Fruit fly (Drosophila melanogaster) whole organism, prepupa: ENCODE data around the gene CG3368.
A peak's percentile ranks its signal among the peaks of the same experiment; 100 is the strongest.

Experiments
- Blimp-1 ChIP-seq: fragments of 200-800 bp; sonication (Bioruptor generic); optimal IDR thresholded peaks from 3 replicates; lab custom pipeline; 2017; ENCODE audit warnings: missing biosample characterization, missing genetic modification characterization, mild to moderate bottlenecking, moderate library complexity, missing genetic modification reagents
- CG10631 ChIP-seq: fragments of 200-800 bp; sonication (Bioruptor generic); optimal IDR thresholded peaks from 2 replicates; lab custom pipeline; 2016; ENCODE audit warnings: missing biosample characterization, missing genetic modification characterization
- CG10669 ChIP-seq: fragments of 200-800 bp; sonication (Bioruptor generic); optimal IDR thresholded peaks from 3 replicates; lab custom pipeline; 2018; ENCODE audit warnings: missing biosample characterization, mild to moderate bottlenecking, missing genetic modification characterization, moderate library complexity
- CG11294 ChIP-seq: fragments of 200-800 bp; sonication (Bioruptor generic); IDR thresholded peaks from 2 replicates; pipeline ENCODE4 v1.3.6; 2022; ENCODE audit warnings: missing biosample characterization, missing genetic modification characterization
- CG15336 ChIP-seq: fragments of 200-800 bp; sonication (Bioruptor generic); IDR thresholded peaks from 2 replicates; pipeline ENCODE4 v1.3.6; 2022; ENCODE audit warnings: missing biosample characterization, missing genetic modification characterization
- CG1621 ChIP-seq: fragments of 200-800 bp; sonication (Bioruptor generic); optimal IDR thresholded peaks from 3 replicates; lab custom pipeline; 2018; ENCODE audit warnings: missing biosample characterization, mild to moderate bottlenecking, missing genetic modification characterization
- CG16779 ChIP-seq: fragments of 200-800 bp; sonication (Bioruptor generic); optimal IDR thresholded peaks from 3 replicates; lab custom pipeline; 2017; ENCODE audit warnings: missing biosample characterization, mild to moderate bottlenecking, missing genetic modification characterization
- CG3032 ChIP-seq: fragments of 200-800 bp; optimal IDR thresholded peaks from 2 replicates; lab custom pipeline; 2019; ENCODE audit warnings: missing biosample characterization, mild to moderate bottlenecking, missing genetic modification characterization, moderate library complexity
- CG31627 ChIP-seq: fragments of 200-800 bp; sonication (Bioruptor generic); optimal IDR thresholded peaks from 3 replicates; lab custom pipeline; 2016; ENCODE audit warnings: missing biosample characterization, missing genetic modification characterization
- CG32006 ChIP-seq: fragments of 200-800 bp; sonication (Bioruptor generic); optimal IDR thresholded peaks from 3 replicates; lab custom pipeline; 2017; ENCODE audit warnings: missing biosample characterization, mild to moderate bottlenecking, missing genetic modification characterization
- CG34406 ChIP-seq: fragments of 200-800 bp; sonication (Bioruptor generic); optimal IDR thresholded peaks from 3 replicates; lab custom pipeline; 2016; ENCODE audit warnings: missing biosample characterization, missing genetic modification characterization
- CG4318 ChIP-seq: fragments of 200-800 bp; sonication (Bioruptor generic); optimal IDR thresholded peaks from 3 replicates; lab custom pipeline; 2017; ENCODE audit warnings: missing biosample characterization, mild to moderate bottlenecking, missing genetic modification characterization
- CG6163 ChIP-seq: fragments of 200-800 bp; sonication (Bioruptor generic); IDR thresholded peaks from 3 replicates; pipeline ENCODE4 v1.3.6; 2022; ENCODE audit warnings: missing biosample characterization, missing genetic modification characterization
- CG6792 ChIP-seq: fragments of 200-800 bp; sonication (Bioruptor generic); optimal IDR thresholded peaks from 3 replicates; lab custom pipeline; 2016; ENCODE audit warnings: missing biosample characterization, missing genetic modification characterization
- CG6808 ChIP-seq: fragments of 200-800 bp; sonication (Bioruptor generic); optimal IDR thresholded peaks from 3 replicates; lab custom pipeline; 2017; ENCODE audit warnings: missing biosample characterization, missing genetic modification characterization, mild to moderate bottlenecking, moderate library complexity, missing genetic modification reagents
- CG8319 ChIP-seq: fragments of 200-800 bp; sonication (Bioruptor generic); optimal IDR thresholded peaks from 3 replicates; lab custom pipeline; 2016; ENCODE audit warnings: missing biosample characterization, missing genetic modification characterization
- CG8632 ChIP-seq: fragments of 200-800 bp; sonication (Bioruptor generic); optimal IDR thresholded peaks from 3 replicates; lab custom pipeline; 2016; ENCODE audit warnings: missing biosample characterization, missing genetic modification characterization
- CG9139 ChIP-seq: fragments of 200-800 bp; sonication (Bioruptor generic); optimal IDR thresholded peaks from 3 replicates; lab custom pipeline; 2017; ENCODE audit warnings: missing biosample characterization, mild to moderate bottlenecking, missing genetic modification characterization
- Eip75B ChIP-seq: fragments of 200-800 bp; sonication (Bioruptor generic); optimal IDR thresholded peaks from 3 replicates; lab custom pipeline; 2016; ENCODE audit warnings: missing biosample characterization, missing genetic modification characterization
- Eip78C ChIP-seq: fragments of 200-800 bp; sonication (Bioruptor generic); peaks from one replicate; lab custom pipeline; 2016; ENCODE audit warnings: missing biosample characterization, missing genetic modification characterization
- Eip93F ChIP-seq: fragments of 200-800 bp; sonication (Bioruptor generic); optimal IDR thresholded peaks from 2 replicates; lab custom pipeline; 2016; ENCODE audit warnings: missing biosample characterization, mild to moderate bottlenecking, missing genetic modification characterization
- Ets21C ChIP-seq: fragments of 200-800 bp; sonication (Bioruptor generic); optimal IDR thresholded peaks from 3 replicates; lab custom pipeline; 2016; ENCODE audit warnings: missing biosample characterization, missing genetic modification characterization
- Hr38 ChIP-seq: sonication (Bioruptor generic); optimal IDR thresholded peaks from 2 replicates; lab custom pipeline; 2016; ENCODE audit warnings: missing biosample characterization, missing genetic modification characterization
- Hr39 ChIP-seq: fragments of 200-800 bp; sonication (Bioruptor generic); optimal IDR thresholded peaks from 2 replicates; lab custom pipeline; 2016; ENCODE audit warnings: missing biosample characterization, missing genetic modification characterization
- Hr4 ChIP-seq: fragments of 200-800 bp; sonication (Bioruptor generic); optimal IDR thresholded peaks from 3 replicates; lab custom pipeline; 2016; ENCODE audit warnings: missing biosample characterization, missing genetic modification characterization
- Met ChIP-seq: fragments of 200-800 bp; sonication (Bioruptor generic); optimal IDR thresholded peaks from 3 replicates; lab custom pipeline; 2016; ENCODE audit warnings: missing biosample characterization, missing genetic modification characterization
- OdsH ChIP-seq: fragments of 200-800 bp; sonication (Bioruptor generic); optimal IDR thresholded peaks from 3 replicates; lab custom pipeline; 2016; ENCODE audit warnings: missing biosample characterization, missing genetic modification characterization
- Smox ChIP-seq: fragments of 200-800 bp; sonication (Bioruptor generic); optimal IDR thresholded peaks from 3 replicates; lab custom pipeline; 2016; ENCODE audit warnings: missing biosample characterization, missing genetic modification characterization
- Sox102F ChIP-seq: fragments of 200-800 bp; sonication (Bioruptor generic); optimal IDR thresholded peaks from 2 replicates; lab custom pipeline; 2016; ENCODE audit warnings: missing biosample characterization, mild to moderate bottlenecking, missing genetic modification characterization
- Sox14 ChIP-seq: fragments of 200-800 bp; sonication (Bioruptor generic); optimal IDR thresholded peaks from 3 replicates; lab custom pipeline; 2016; ENCODE audit warnings: missing biosample characterization, missing genetic modification characterization
- achi ChIP-seq: fragments of 200-800 bp; sonication (Bioruptor generic); optimal IDR thresholded peaks from 3 replicates; lab custom pipeline; 2016; ENCODE audit warnings: missing biosample characterization, missing genetic modification characterization
- cyc ChIP-seq: fragments of 200-800 bp; sonication (Bioruptor generic); optimal IDR thresholded peaks from 3 replicates; lab custom pipeline; 2016; ENCODE audit warnings: missing biosample characterization, missing genetic modification characterization
- dsx ChIP-seq: fragments of 200-800 bp; optimal IDR thresholded peaks from 3 replicates; lab custom pipeline; 2019; ENCODE audit warnings: missing biosample characterization, mild to moderate bottlenecking, missing genetic modification characterization, moderate library complexity; ENCODE audit not compliant: poor library complexity, severe bottlenecking
- esn ChIP-seq: fragments of 200-800 bp; sonication (Bioruptor generic); optimal IDR thresholded peaks from 2 replicates; lab custom pipeline; 2016; ENCODE audit warnings: missing biosample characterization, mild to moderate bottlenecking, missing genetic modification characterization, moderate library complexity
- fd59A ChIP-seq: fragments of 200-800 bp; sonication (Bioruptor generic); optimal IDR thresholded peaks from 2 replicates; lab custom pipeline; 2017; ENCODE audit warnings: missing biosample characterization, mild to moderate bottlenecking, missing genetic modification characterization, missing genetic modification reagents
- fd85E ChIP-seq: fragments of 200-800 bp; sonication (Bioruptor generic); optimal IDR thresholded peaks from 3 replicates; lab custom pipeline; 2016; ENCODE audit warnings: missing biosample characterization, missing genetic modification characterization
- fkh ChIP-seq: fragments of 200-800 bp; sonication (Bioruptor generic); optimal IDR thresholded peaks from 3 replicates; lab custom pipeline; 2017; ENCODE audit warnings: missing biosample characterization, mild to moderate bottlenecking, missing genetic modification characterization, moderate library complexity
- lz ChIP-seq: fragments of 200-800 bp; sonication (Bioruptor generic); optimal IDR thresholded peaks from 3 replicates; lab custom pipeline; 2016; ENCODE audit warnings: missing biosample characterization, missing genetic modification characterization
- net ChIP-seq: fragments of 200-800 bp; sonication (Bioruptor generic); optimal IDR thresholded peaks from 3 replicates; lab custom pipeline; 2016; ENCODE audit warnings: missing biosample characterization, missing genetic modification characterization
- svp ChIP-seq: fragments of 200-800 bp; sonication (Bioruptor generic); peaks from one replicate; lab custom pipeline; 2016; ENCODE audit warnings: missing biosample characterization, missing genetic modification characterization
- topi ChIP-seq: fragments of 200-800 bp; sonication (Bioruptor generic); optimal IDR thresholded peaks from 3 replicates; lab custom pipeline; 2016; ENCODE audit warnings: missing biosample characterization, missing genetic modification characterization
- vri ChIP-seq: fragments of 200-800 bp; sonication (Bioruptor generic); optimal IDR thresholded peaks from 3 replicates; lab custom pipeline; 2016; ENCODE audit warnings: missing biosample characterization, mild to moderate bottlenecking, missing genetic modification characterization

Gene CG3368

dm6 chr3R:27263434-27264215, 20.0 kb upstream of the CG3368 start, which contains the start of gene woc (continued):
- peak; percentile 68 for TF ChIP-seq dsx (GFP tag; lab: Kevin White, UChicago)
- TF ChIP-seq vri (GFP tag; lab: Kevin White, UChicago) = no peak
- TF ChIP-seq OdsH (GFP tag; lab: Kevin White, UChicago) = peak; percentile 55
- peak; percentile 73 for TF ChIP-seq CG11294
- no peak for TF ChIP-seq CG9139 (GFP tag; lab: Kevin White, UChicago)
- TF ChIP-seq topi = peak; percentile 80
- TF ChIP-seq Sox14 = peak; percentile 87
- TF ChIP-seq CG8632 = peak; percentile 73
- TF ChIP-seq CG1621 (tag; lab: Kevin White, UChicago) = peak; percentile 86
- peak; percentile 76 for TF ChIP-seq cyc
- peak; percentile 67 for TF ChIP-seq CG34406 (GFP tag; lab: Kevin White, UChicago)
- TF ChIP-seq Hr39 (GFP tag; lab: Kevin White, UChicago) = peak; percentile 81
- TF ChIP-seq CG6808 (GFP tag; lab: Kevin White, UChicago) = peak; percentile 86
- TF ChIP-seq achi = peak; percentile 56
- TF ChIP-seq Hr38 (GFP tag; lab: Kevin White, UChicago) = peak; percentile 4
- no peak for TF ChIP-seq Sox102F (GFP tag; lab: Kevin White, UChicago)
- peak; percentile 93 for TF ChIP-seq Eip78C (GFP tag; lab: Kevin White, UChicago)
- TF ChIP-seq esn (GFP tag; lab: Kevin White, UChicago) = peak; percentile 84
- TF ChIP-seq CG31627 (GFP tag; lab: Kevin White, UChicago) = peak; percentile 83
- peak; percentile 57 for TF ChIP-seq CG10631 (GFP tag; lab: Kevin White, UChicago)
- TF ChIP-seq CG6792 (GFP tag; lab: Kevin White, UChicago) = peak; percentile 76
- peak; percentile 94 for TF ChIP-seq fkh (GFP tag; lab: Kevin White, UChicago)
- TF ChIP-seq Hr4 (GFP tag; lab: Kevin White, UChicago) = peak; percentile 38
- TF ChIP-seq CG10669 (GFP tag; lab: Kevin White, UChicago) = peak; percentile 69
- TF ChIP-seq Met (GFP tag; lab: Kevin White, UChicago) = no peak
- TF ChIP-seq Ets21C (GFP tag; lab: Kevin White, UChicago) = peak; percentile 27
- no peak for TF ChIP-seq Eip93F
- TF ChIP-seq Blimp-1 (GFP tag; lab: Kevin White, UChicago) = no peak
- peak; percentile 77 for TF ChIP-seq CG8319 (GFP tag; lab: Kevin White, UChicago)
- no peak for TF ChIP-seq CG4318
- TF ChIP-seq net (GFP tag; lab: Kevin White, UChicago) = peak; percentile 87
- peak; percentile 79 for TF ChIP-seq CG15336
- peak; percentile 89 for TF ChIP-seq CG6163 (GFP tag; lab: Robert Waterston, UW)
- TF ChIP-seq CG16779 (tag; lab: Kevin White, UChicago) = peak; percentile 91
- no peak for TF ChIP-seq svp
- TF ChIP-seq fd85E (GFP tag; lab: Kevin White, UChicago) = peak; percentile 42

- TF ChIP-seq CG32006 (GFP tag; lab: Kevin White, UChicago) = no peak
- TF ChIP-seq CG3032 (tag; lab: Kevin White, UChicago) = no peak
- no peak for TF ChIP-seq fd59A
- TF ChIP-seq Sox102F (GFP tag; lab: Kevin White, UChicago) = no peak
- no peak for TF ChIP-seq Hr39 (GFP tag; lab: Kevin White, UChicago)
- TF ChIP-seq fkh (GFP tag; lab: Kevin White, UChicago) = no peak
- TF ChIP-seq CG11294 = no peak
- TF ChIP-seq CG31627 (GFP tag; lab: Kevin White, UChicago) = no peak
- no peak for TF ChIP-seq CG10631 (GFP tag; lab: Kevin White, UChicago)
- TF ChIP-seq lz (GFP tag; lab: Kevin White, UChicago) = no peak
- TF ChIP-seq CG6163 (GFP tag; lab: Robert Waterston, UW) = no peak
- TF ChIP-seq cyc = no peak
- no peak for TF ChIP-seq svp
- TF ChIP-seq CG9139 (GFP tag; lab: Kevin White, UChicago) = no peak
- no peak for TF ChIP-seq Eip75B
- no peak for TF ChIP-seq CG8632
- no peak for TF ChIP-seq Ets21C (GFP tag; lab: Kevin White, UChicago)
- TF ChIP-seq CG16779 (tag; lab: Kevin White, UChicago) = no peak
- TF ChIP-seq Eip93F = no peak
- no peak for TF ChIP-seq Smox
Measured at dm6 chr3R:27265330-27265729, 18.2 kb upstream of the CG3368 start, which contains the start of the genes CG14262 and CG14260. Gene CG14262, minus strand, starts transcription at chr3R:27265430. Gene CG14260, plus strand, starts transcription at chr3R:27265457.
